Worm (Caenorhabditis elegans) whole organism, L4 larva: ENCODE measurements around the gene K09E9.3.

Experiments
- D1046.2 ChIP-seq: fragments of 200-800 bp; sonication (Bioruptor generic); IDR thresholded peaks from 2 replicates; pipeline ENCODE4 v1.3.6; 2022; ENCODE audit warnings: missing genetic modification characterization, missing compliant biosample characterization
- F44E2.7 ChIP-seq: fragments of 200-800 bp; sonication (Bioruptor generic); IDR thresholded peaks from 2 replicates; pipeline ENCODE4 v2.1.2; 2022; ENCODE audit warnings: missing genetic modification characterization, missing compliant biosample characterization
- T20F7.1 ChIP-seq: fragments of 200-800 bp; sonication (Bioruptor generic); optimal IDR thresholded peaks from 2 replicates; lab custom pipeline; 2018; ENCODE audit warnings: mild to moderate bottlenecking, missing genetic modification characterization, missing compliant biosample characterization
- T26A8.4 ChIP-seq: fragments of 200-800 bp; sonication (Bioruptor generic); IDR thresholded peaks from 2 replicates; pipeline ENCODE4 v1.3.6; 2022; ENCODE audit warnings: missing genetic modification characterization, missing compliant biosample characterization
- ZK337.2 ChIP-seq: fragments of 200-800 bp; sonication (Bioruptor generic); IDR thresholded peaks from 2 replicates; pipeline ENCODE4 v1.3.6; 2022; ENCODE audit warnings: missing genetic modification reagents, missing genetic modification characterization, missing compliant biosample characterization
- aha-1 ChIP-seq: fragments of 150-350 bp; peaks from one replicate; lab custom pipeline; 2014; ENCODE audit warnings: missing biosample characterization, missing genetic modification characterization
- aly-2 ChIP-seq: sonication (generic microtip); optimal IDR thresholded peaks from 2 replicates; lab custom pipeline; 2018; ENCODE audit warnings: missing biosample characterization, missing genetic modification characterization
- arid-1 ChIP-seq: fragments of 200-800 bp; sonication (Bioruptor generic); conservative IDR thresholded peaks from 2 replicates; pipeline ENCODE4 v1.3.6; 2022; ENCODE audit warnings: missing genetic modification reagents, missing genetic modification characterization, missing compliant biosample characterization
- attf-4 ChIP-seq: sonication (generic microtip); optimal IDR thresholded peaks from 3 replicates; lab custom pipeline; 2017; ENCODE audit warnings: missing biosample characterization, missing genetic modification characterization
- ceh-20 ChIP-seq: fragments of 200-800 bp; sonication (Bioruptor generic); IDR thresholded peaks from 2 replicates; pipeline ENCODE4 v1.3.6; 2022; ENCODE audit warnings: missing genetic modification reagents, missing genetic modification characterization, missing compliant biosample characterization
- ceh-28 ChIP-seq: fragments of 150-350 bp; optimal IDR thresholded peaks from 2 replicates; lab custom pipeline; 2014; ENCODE audit warnings: missing biosample characterization, missing genetic modification reagents, missing genetic modification characterization
- ceh-32 ChIP-seq: sonication (generic microtip); optimal IDR thresholded peaks from 2 replicates; lab custom pipeline; 2016; ENCODE audit warnings: mild to moderate bottlenecking, missing genetic modification characterization, missing compliant biosample characterization; ENCODE audit not compliant: poor library complexity
- ceh-44 ChIP-seq: fragments of 200-800 bp; sonication (Bioruptor generic); IDR thresholded peaks from 2 replicates; pipeline ENCODE4 v1.3.6; 2022; ENCODE audit warnings: missing genetic modification reagents, missing genetic modification characterization, missing compliant biosample characterization
- ces-1 ChIP-seq: fragments of 150-350 bp; sonication (generic microtip); optimal IDR thresholded peaks from 4 replicates; lab custom pipeline; 2014; ENCODE audit warnings: missing biosample characterization, missing genetic modification reagents, missing genetic modification characterization
- ctbp-1 ChIP-seq: fragments of 200-800 bp; sonication (Bioruptor generic); IDR thresholded peaks from 2 replicates; pipeline ENCODE4 v1.3.6; 2022; ENCODE audit warnings: missing genetic modification reagents, missing genetic modification characterization, missing compliant biosample characterization
- daf-12 ChIP-seq: fragments of 150-350 bp; optimal IDR thresholded peaks from 2 replicates; lab custom pipeline; 2014; ENCODE audit warnings: missing biosample characterization, missing genetic modification reagents, missing genetic modification characterization
- daf-16 ChIP-seq, 3 experiments: sonication (generic microtip); optimal IDR thresholded peaks; 2 replicates each; lab custom pipeline; 2016 to 2017; ENCODE audit warnings: missing genetic modification characterization in 3 of 3, missing genetic modification reagents in 3 of 3, mild to moderate bottlenecking in 2 of 3, missing compliant biosample characterization in 2 of 3, missing biosample characterization in 1 of 3, moderate library complexity in 1 of 3
- daf-19 ChIP-seq: fragments of 200-800 bp; sonication (Bioruptor generic); conservative IDR thresholded peaks from 2 replicates; pipeline ENCODE4 v1.3.6; 2022; ENCODE audit warnings: missing genetic modification characterization, missing compliant biosample characterization
- daf-8 ChIP-seq: fragments of 200-800 bp; sonication (Bioruptor generic); IDR thresholded peaks from 2 replicates; pipeline ENCODE4 v1.3.6; 2022; ENCODE audit warnings: missing genetic modification characterization, missing compliant biosample characterization
- duxl-1 ChIP-seq: sonication (generic microtip); optimal IDR thresholded peaks from 2 replicates; lab custom pipeline; 2016; ENCODE audit warnings: mild to moderate bottlenecking, missing genetic modification characterization, moderate library complexity, missing compliant biosample characterization; ENCODE audit not compliant: poor library complexity
- dve-1 ChIP-seq: sonication (generic microtip); optimal IDR thresholded peaks from 2 replicates; lab custom pipeline; 2017; ENCODE audit warnings: antibody characterized with exemption, mild to moderate bottlenecking, missing genetic modification characterization, missing compliant biosample characterization; ENCODE audit not compliant: insufficient read depth
- egl-27 ChIP-seq: sonication (generic microtip); optimal IDR thresholded peaks from 3 replicates; lab custom pipeline; 2017; ENCODE audit warnings: missing biosample characterization, missing genetic modification reagents, missing genetic modification characterization
- fkh-10 ChIP-seq: fragments of 150-350 bp; optimal IDR thresholded peaks from 2 replicates; lab custom pipeline; 2014; ENCODE audit warnings: missing biosample characterization, missing genetic modification reagents, missing genetic modification characterization
- hif-1 ChIP-seq, 2 experiments: sonication (generic microtip); optimal IDR thresholded peaks; 2 replicates each; lab custom pipeline; 2016 to 2017; ENCODE audit warnings: missing compliant biosample characterization in 2 of 2, missing genetic modification characterization in 2 of 2, missing genetic modification reagents in 2 of 2, missing genotype in 2 of 2, mild to moderate bottlenecking in 1 of 2
- hlh-11 ChIP-seq: fragments of 200-800 bp; sonication (Bioruptor generic); optimal IDR thresholded peaks from 2 replicates; lab custom pipeline; 2018; ENCODE audit warnings: mild to moderate bottlenecking, missing genetic modification characterization, missing compliant biosample characterization
- hmg-1.1 ChIP-seq: fragments of 200-800 bp; sonication (Bioruptor generic); IDR thresholded peaks from 2 replicates; pipeline ENCODE4 v1.3.6; 2022; ENCODE audit warnings: missing genetic modification reagents, missing genetic modification characterization, missing compliant biosample characterization
- lin-13 ChIP-seq: fragments of 150-350 bp; optimal IDR thresholded peaks from 2 replicates; lab custom pipeline; 2014; ENCODE audit warnings: missing biosample characterization, missing genetic modification reagents, missing genetic modification characterization
- lin-39 ChIP-seq: fragments of 150-350 bp; optimal IDR thresholded peaks from 2 replicates; lab custom pipeline; 2014; ENCODE audit warnings: missing biosample characterization, missing genetic modification reagents, missing genetic modification characterization
- lir-3 ChIP-seq: sonication (generic microtip); optimal IDR thresholded peaks from 2 replicates; lab custom pipeline; 2016; ENCODE audit warnings: mild to moderate bottlenecking, missing genetic modification characterization, missing compliant biosample characterization
- mep-1 ChIP-seq: fragments of 150-350 bp; sonication (generic microtip); optimal IDR thresholded peaks from 3 replicates; lab custom pipeline; 2014; ENCODE audit warnings: missing biosample characterization, missing genetic modification characterization
- mxl-2 ChIP-seq: fragments of 200-800 bp; sonication (Bioruptor generic); conservative IDR thresholded peaks from 2 replicates; pipeline ENCODE4 v1.3.6; 2022; ENCODE audit warnings: missing genetic modification reagents, missing genetic modification characterization, missing compliant biosample characterization
- nhr-102 ChIP-seq: sonication (generic microtip); optimal IDR thresholded peaks from 2 replicates; lab custom pipeline; 2016; ENCODE audit warnings: mild to moderate bottlenecking, missing genetic modification characterization, moderate library complexity, missing compliant biosample characterization
- nhr-11 ChIP-seq: fragments of 150-350 bp; optimal IDR thresholded peaks from 2 replicates; lab custom pipeline; 2014; ENCODE audit warnings: missing biosample characterization, missing genetic modification characterization
- nhr-111 ChIP-seq: fragments of 200-800 bp; sonication (Bioruptor generic); optimal IDR thresholded peaks from 2 replicates; lab custom pipeline; 2018; ENCODE audit warnings: mild to moderate bottlenecking, missing genetic modification characterization, missing compliant biosample characterization
- nhr-237 ChIP-seq: sonication (generic microtip); optimal IDR thresholded peaks from 2 replicates; lab custom pipeline; 2017; ENCODE audit warnings: missing biosample characterization, missing genetic modification characterization
- nhr-28 ChIP-seq: fragments of 150-350 bp; optimal IDR thresholded peaks from 2 replicates; lab custom pipeline; 2014; ENCODE audit warnings: missing biosample characterization, missing genetic modification characterization
- nhr-6 ChIP-seq: fragments of 150-350 bp; optimal IDR thresholded peaks from 2 replicates; lab custom pipeline; 2014; ENCODE audit warnings: missing biosample characterization, missing genetic modification characterization
- pqm-1 ChIP-seq: sonication (generic microtip); optimal IDR thresholded peaks from 2 replicates; lab custom pipeline; 2017; ENCODE audit warnings: missing biosample characterization, missing genetic modification characterization
- sdz-12 ChIP-seq: fragments of 200-800 bp; sonication (Bioruptor generic); optimal IDR thresholded peaks from 2 replicates; lab custom pipeline; 2018; ENCODE audit warnings: mild to moderate bottlenecking, missing genetic modification characterization, missing compliant biosample characterization
- set-16 ChIP-seq: fragments of 200-800 bp; sonication (Bioruptor generic); IDR thresholded peaks from 2 replicates; pipeline ENCODE4 v1.3.6; 2022; ENCODE audit warnings: missing genetic modification reagents, missing genetic modification characterization, missing compliant biosample characterization
- snpc-1.2 ChIP-seq: fragments of 200-800 bp; sonication (Bioruptor generic); IDR thresholded peaks from 2 replicates; pipeline ENCODE4 v1.3.6; 2022; ENCODE audit warnings: missing genetic modification reagents, missing genetic modification characterization, missing compliant biosample characterization
- snpc-4 ChIP-seq: fragments of 150-350 bp; optimal IDR thresholded peaks from 2 replicates; lab custom pipeline; 2014; ENCODE audit warnings: missing biosample characterization, missing genetic modification characterization
- spr-1 ChIP-seq: sonication (generic microtip); optimal IDR thresholded peaks from 2 replicates; lab custom pipeline; 2016; ENCODE audit warnings: mild to moderate bottlenecking, missing genetic modification characterization, missing compliant biosample characterization
- spr-3 ChIP-seq: fragments of 200-800 bp; sonication (Bioruptor generic); optimal IDR thresholded peaks from 2 replicates; lab custom pipeline; 2018; ENCODE audit warnings: mild to moderate bottlenecking, missing genetic modification characterization, missing compliant biosample characterization
- tag-97 ChIP-seq: fragments of 200-800 bp; sonication (Bioruptor generic); IDR thresholded peaks from 2 replicates; pipeline ENCODE4 v1.3.6; 2022; ENCODE audit warnings: missing genetic modification characterization, missing compliant biosample characterization
- tra-1 ChIP-seq: fragments of 200-800 bp; sonication (Bioruptor generic); IDR thresholded peaks from 2 replicates; pipeline ENCODE4 v1.3.6; 2022; ENCODE audit warnings: missing genetic modification reagents, missing genetic modification characterization, missing compliant biosample characterization
- unc-62 ChIP-seq, 3 experiments: fragments of 150-350 bp in 1 of 3; sonication (generic microtip); optimal IDR thresholded peaks in 2 of 3; peaks in 1 of 3; 1 replicate in 1 of 3; 2 replicates in 2 of 3; lab custom pipeline; 2014 to 2017; ENCODE audit warnings: missing biosample characterization in 3 of 3, missing genetic modification characterization in 3 of 3, missing genetic modification reagents in 3 of 3, missing genotype in 1 of 3
- zag-1 ChIP-seq: fragments of 150-350 bp; optimal IDR thresholded peaks from 2 replicates; lab custom pipeline; 2014; ENCODE audit warnings: missing biosample characterization, missing genetic modification characterization
- zfp-3 ChIP-seq: fragments of 200-800 bp; sonication (Bioruptor generic); conservative IDR thresholded peaks from 2 replicates; pipeline ENCODE4 v1.3.6; 2022; ENCODE audit warnings: missing genetic modification reagents, missing genetic modification characterization, missing compliant biosample characterization
- ztf-11 ChIP-seq: fragments of 150-350 bp; optimal IDR thresholded peaks from 2 replicates; lab custom pipeline; 2014; ENCODE audit warnings: missing biosample characterization, missing genetic modification characterization

The K09E9.3 gene

ce11 chrX:15607498-15608019, 6.0 kb downstream of the K09E9.3 start, which contains the start of gene nipi-3 (continued):
- peak; percentile 99 for TF ChIP-seq dve-1 (tag; lab: Kevin White, UChicago)
- TF ChIP-seq spr-3 = no peak
- no peak for TF ChIP-seq snpc-1.2
- TF ChIP-seq nhr-111 = no peak
- peak; percentile 19 for TF ChIP-seq snpc-4 (tag; lab: Kevin White, UChicago)
- peak; percentile 83 for TF ChIP-seq spr-1
- no peak for TF ChIP-seq lir-3
- TF ChIP-seq hif-1 (tag; optimal IDR thresholded peaks at IDR 0.05; lab: Kevin White, UChicago) = peak; percentile 11 to 87
- TF ChIP-seq ctbp-1 = peak; percentile 86
- TF ChIP-seq daf-12 (tag; lab: Kevin White, UChicago) = no peak
- no peak for TF ChIP-seq tag-97 (GFP tag; lab: Robert Waterston, UW)
- no peak for TF ChIP-seq ceh-32 (tag; lab: Kevin White, UChicago)
- peak; percentile 97 for TF ChIP-seq tra-1 (GFP tag; lab: Robert Waterston, UW)
- peak; percentile 82 for TF ChIP-seq zfp-3 (GFP tag; lab: Robert Waterston, UW)
- no peak for TF ChIP-seq lin-39
- no peak for TF ChIP-seq aly-2
- TF ChIP-seq fkh-10 = peak; percentile 48
- TF ChIP-seq nhr-11 (tag; lab: Kevin White, UChicago) = peak; percentile 98
- TF ChIP-seq ceh-20 (GFP tag; lab: Robert Waterston, UW) = peak; percentile 81
- TF ChIP-seq hlh-11 (tag; lab: Kevin White, UChicago) = peak; percentile 98
- peak; percentile 68 for TF ChIP-seq set-16 (GFP tag; lab: Robert Waterston, UW)
- TF ChIP-seq daf-8 (GFP tag; lab: Robert Waterston, UW) = no peak
- TF ChIP-seq ceh-28 (tag; lab: Kevin White, UChicago) = peak; percentile 65
- TF ChIP-seq egl-27 = no peak
- peak; percentile 85 for TF ChIP-seq T26A8.4
- peak; percentile 96 for TF ChIP-seq lin-13 (GFP tag; lab: Kevin White, UChicago)
- no peak for TF ChIP-seq ces-1
- no peak for TF ChIP-seq daf-19 (GFP tag; lab: Robert Waterston, UW)
- peak; percentile 71 for TF ChIP-seq hmg-1.1
- no peak for TF ChIP-seq duxl-1 (tag; lab: Kevin White, UChicago)
- TF ChIP-seq zag-1 (tag; lab: Kevin White, UChicago) = peak; percentile 38
- peak; percentile 76 for TF ChIP-seq arid-1
- TF ChIP-seq T20F7.1 (GFP tag; lab: Kevin White, UChicago) = peak; percentile 88
- 0 out of 2 replicates have a peak, but pooled peaks have one; percentile 48 for TF ChIP-seq mxl-2 (GFP tag; lab: Robert Waterston, UW)
- no peak for TF ChIP-seq ztf-11
- peak; percentile 79 for TF ChIP-seq pqm-1 (tag; lab: Kevin White, UChicago)
- TF ChIP-seq aha-1 = peak; percentile 91
- TF ChIP-seq ZK337.2 (GFP tag; lab: Robert Waterston, UW) = no peak
- peak; percentile 98 for TF ChIP-seq mep-1 (tag; lab: Kevin White, UChicago)
- peak; percentile 93 for TF ChIP-seq nhr-102
- peak in 1 of 2 experiments; percentile 99 for TF ChIP-seq unc-62 (GFP tag; optimal IDR thresholded peaks at IDR 0.05 in 1 of 2; lab: Kevin White, UChicago)
- no peak for TF ChIP-seq unc-62 (tag; optimal IDR thresholded peaks at IDR 0.05; lab: Kevin White, UChicago)
- no peak for TF ChIP-seq ceh-44
- peak; percentile 77; the same call in 1 of the 2 replicates for TF ChIP-seq D1046.2
- TF ChIP-seq nhr-28 (tag; lab: Kevin White, UChicago) = peak; percentile 100
- no peak for TF ChIP-seq attf-4 (tag; lab: Kevin White, UChicago)
- no peak for TF ChIP-seq F44E2.7 (GFP tag; lab: Robert Waterston, UW)
- TF ChIP-seq nhr-6 = peak; percentile 94
- TF ChIP-seq nhr-237 (tag; lab: Kevin White, UChicago) = peak; percentile 68
- TF ChIP-seq daf-16 (GFP tag; optimal IDR thresholded peaks at IDR 0.05; lab: Kevin White, UChicago) = peak; percentile 13 to 71
- peak; percentile 95 for TF ChIP-seq daf-16 (tag; optimal IDR thresholded peaks at IDR 0.05; lab: Kevin White, UChicago)
- TF ChIP-seq sdz-12 (GFP tag; lab: Kevin White, UChicago) = no peak
